Fruit fly (Drosophila melanogaster) whole organism, prepupa: ENCODE data around the gene Vsp37A.

Source experiments
- CG10631 ChIP-seq: fragments of 200-800 bp; sonication (Bioruptor generic); optimal IDR thresholded peaks from 2 replicates; lab custom pipeline; 2016; ENCODE audit warnings: missing biosample characterization, missing genetic modification characterization
- CG4318 ChIP-seq: fragments of 200-800 bp; sonication (Bioruptor generic); optimal IDR thresholded peaks from 3 replicates; lab custom pipeline; 2017; ENCODE audit warnings: missing biosample characterization, mild to moderate bottlenecking, missing genetic modification characterization
- CG8119 ChIP-seq: fragments of 200-800 bp; sonication (Bioruptor generic); IDR thresholded peaks from 3 replicates; pipeline ENCODE4 v1.3.6; 2022; ENCODE audit warnings: missing biosample characterization, missing genetic modification characterization
- Hr38 ChIP-seq: sonication (Bioruptor generic); optimal IDR thresholded peaks from 2 replicates; lab custom pipeline; 2016; ENCODE audit warnings: missing biosample characterization, missing genetic modification characterization
- Hr39 ChIP-seq: fragments of 200-800 bp; sonication (Bioruptor generic); optimal IDR thresholded peaks from 2 replicates; lab custom pipeline; 2016; ENCODE audit warnings: missing biosample characterization, missing genetic modification characterization
- Lpt ChIP-seq: fragments of 200-800 bp; sonication (Bioruptor generic); optimal IDR thresholded peaks from 3 replicates; lab custom pipeline; 2016; ENCODE audit warnings: missing biosample characterization, missing genetic modification characterization
- Sox14 ChIP-seq: fragments of 200-800 bp; sonication (Bioruptor generic); optimal IDR thresholded peaks from 3 replicates; lab custom pipeline; 2016; ENCODE audit warnings: missing biosample characterization, missing genetic modification characterization
- cyc ChIP-seq: fragments of 200-800 bp; sonication (Bioruptor generic); optimal IDR thresholded peaks from 3 replicates; lab custom pipeline; 2016; ENCODE audit warnings: missing biosample characterization, missing genetic modification characterization
- dsx ChIP-seq: fragments of 200-800 bp; optimal IDR thresholded peaks from 3 replicates; lab custom pipeline; 2019; ENCODE audit warnings: missing biosample characterization, mild to moderate bottlenecking, missing genetic modification characterization, moderate library complexity; ENCODE audit not compliant: poor library complexity, severe bottlenecking

dm6 chrX:629239-629821, 8.0 kb downstream of the Vsp37A start, which contains the start of the genes RpL36 and Mybbp1A:
- TF ChIP-seq Hr38 (GFP tag; lab: Kevin White, UChicago) (no peak), Lpt (GFP tag; lab: Kevin White, UChicago) (no peak), Sox14 (GFP tag; lab: Kevin White, UChicago) (peak; percentile 63), CG4318 (no peak), dsx (GFP tag; lab: Kevin White, UChicago) (no peak), CG8119 (GFP tag; lab: Robert Waterston, UW) (peak; percentile 58), CG10631 (GFP tag; lab: Kevin White, UChicago) (no peak), cyc (peak; percentile 63), Hr39 (GFP tag; lab: Kevin White, UChicago) (no peak)
